Fruit fly (Drosophila melanogaster) Kc167 (cell line): ENCODE results near the gene CG3198.

Experiments used
- psq ChIP-seq: fragments of >200 bp; optimal IDR thresholded peaks from 2 replicates; lab custom pipeline; 2017; ENCODE audit warnings: missing external identifiers
- ttk ChIP-seq: sonication (Bioruptor generic); optimal IDR thresholded peaks from 2 replicates; lab custom pipeline; 2017; ENCODE audit warnings: missing external identifiers

DNA sequence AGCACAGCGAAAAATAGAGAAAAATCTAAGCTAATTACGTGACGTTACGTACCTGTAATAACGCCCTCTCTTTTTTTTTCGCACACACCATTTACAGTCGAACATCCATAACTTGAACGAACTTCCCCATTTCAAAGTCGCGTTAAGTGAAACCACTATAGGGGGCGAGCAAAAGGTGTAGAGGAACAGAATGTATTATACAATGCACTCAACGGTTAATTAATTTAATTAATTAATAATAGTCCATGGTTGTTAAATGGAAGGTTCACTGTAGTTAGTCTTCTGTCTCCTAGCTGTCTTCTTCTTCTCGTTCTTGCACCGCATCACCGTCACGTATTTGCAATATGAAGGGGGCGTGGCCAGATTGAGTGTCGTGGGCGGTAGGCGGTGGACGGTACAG is 32.2 kb downstream of the CG3198 start:
- TF ChIP-seq psq, result no peak
- no peak for TF ChIP-seq ttk (lab: Kevin White, UChicago)
